Worm (Caenorhabditis elegans): Measurements from ENCODE around the gene marb-1.

Gene marb-1

ce11 chrIV:12236011-12236410 lies 27.2 kb upstream of the marb-1 start, which contains the start of gene sre-16:
TSS of gene sre-16 (minus strand) at chrIV:12236111.
- no peak for TF ChIP-seq hlh-11 (tag; optimal IDR thresholded peaks at IDR 0.05)

DNA sequence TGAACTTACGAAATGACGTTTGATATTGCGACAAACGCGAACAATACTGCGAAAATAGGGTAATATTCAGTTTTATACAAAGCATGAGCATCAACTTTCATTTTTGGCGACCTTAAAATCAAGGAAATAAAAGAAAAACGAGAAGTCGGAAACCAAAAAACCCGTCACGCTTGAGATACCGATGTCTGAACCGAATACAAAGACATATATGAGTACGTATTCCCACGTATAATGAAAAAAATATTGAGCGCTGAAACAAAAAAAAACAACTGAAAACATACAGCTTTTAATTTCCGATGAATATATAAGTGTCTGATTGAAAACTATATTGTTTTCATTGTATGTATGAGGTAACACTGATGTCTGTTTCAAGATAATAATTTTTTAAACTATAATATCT lies 20.9 kb upstream of the marb-1 start, which contains the start of gene sre-18:
Gene sre-18 (minus strand): TSS at position 101 of the 400 bp plus-strand sequence.
- TF ChIP-seq tag-97 (GFP tag; IDR thresholded peaks at IDR 0.05) (no peak), mdt-29 (GFP tag; IDR thresholded peaks at IDR 0.05) (no peak), unc-39 (tag; optimal IDR thresholded peaks at IDR 0.05) (no peak), nhr-41 (GFP tag; IDR thresholded peaks at IDR 0.05) (no peak), nhr-10 (tag; optimal IDR thresholded peaks at IDR 0.05) (no peak), mxl-3 (GFP tag; optimal IDR thresholded peaks at IDR 0.05) (no peak), nhr-102 (tag; optimal IDR thresholded peaks at IDR 0.05) (no peak)

ce11 chrIV:12227012-12227411 lies 18.2 kb upstream of the marb-1 start, which contains the start of gene mlt-3:
TSS of gene mlt-3 (minus strand) at chrIV:12227112.
- no peak for TF ChIP-seq ctbp-1 (GFP tag; IDR thresholded peaks at IDR 0.05)
- no peak for TF ChIP-seq ceh-82 (tag; optimal IDR thresholded peaks at IDR 0.05)
- no peak for TF ChIP-seq sdz-12 (GFP tag; optimal IDR thresholded peaks at IDR 0.05)
- TF ChIP-seq spr-3 (GFP tag; optimal IDR thresholded peaks at IDR 0.05) = no peak
- no peak for TF ChIP-seq daf-19 (GFP tag; conservative IDR thresholded peaks at IDR 0.05)
- TF ChIP-seq aha-1 (tag) = no peak
- TF ChIP-seq dmd-9 (GFP tag; IDR thresholded peaks at IDR 0.05) = no peak
- TF ChIP-seq F37D6.2 (tag; optimal IDR thresholded peaks at IDR 0.05) = no peak
- no peak for TF ChIP-seq tra-1 (GFP tag; IDR thresholded peaks at IDR 0.05)
- no peak for TF ChIP-seq zip-2 (tag; optimal IDR thresholded peaks at IDR 0.05)
- TF ChIP-seq ama-1 (optimal IDR thresholded peaks at IDR 0.05) = no peak
- TF ChIP-seq zfp-2 (tag; optimal IDR thresholded peaks at IDR 0.05) = no peak
- TF ChIP-seq nhr-28 (tag; optimal IDR thresholded peaks at IDR 0.05) = no peak
- TF ChIP-seq lin-39 (tag; optimal IDR thresholded peaks at IDR 0.05) = no peak
- no peak for TF ChIP-seq lin-15B (tag; optimal IDR thresholded peaks at IDR 0.05)
- no peak for TF ChIP-seq fos-1 (tag; optimal IDR thresholded peaks at IDR 0.05)
- no peak for TF ChIP-seq nhr-111 (GFP tag; optimal IDR thresholded peaks at IDR 0.05)

DNA sequence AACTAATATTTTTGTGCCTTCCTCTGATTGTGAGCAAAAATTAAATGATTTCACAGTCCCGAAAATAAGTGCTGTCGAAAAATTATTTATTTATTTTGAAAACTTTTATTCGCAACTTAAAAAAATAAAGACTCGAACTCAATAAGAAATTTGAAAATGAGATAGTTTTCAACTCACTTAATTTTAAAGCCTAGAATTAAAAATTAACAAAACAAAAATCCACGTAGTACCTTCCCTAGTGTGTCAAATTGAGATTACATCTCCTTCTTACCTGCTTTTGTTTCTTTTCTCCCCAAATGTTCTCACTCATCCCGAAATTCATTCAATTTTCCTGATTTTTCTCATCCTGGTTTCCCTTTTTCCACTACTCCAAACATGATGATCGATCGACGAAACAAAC lies 10.5 kb upstream of the marb-1 start, which contains the start of gene F35G2.5:
Gene F35G2.5 (plus strand): TSS at position 301 of the 400 bp plus-strand sequence.
- TF ChIP-seq snpc-1.2 (GFP tag; IDR thresholded peaks at IDR 0.05) = no peak
- no peak for TF ChIP-seq zip-2 (tag; optimal IDR thresholded peaks at IDR 0.05)
- TF ChIP-seq nhr-111 (GFP tag; optimal IDR thresholded peaks at IDR 0.05) = no peak
- no peak for TF ChIP-seq mxl-2 (GFP tag; conservative IDR thresholded peaks at IDR 0.05)
- TF ChIP-seq nhr-48 (tag; optimal IDR thresholded peaks at IDR 0.05) = no peak
- no peak for TF ChIP-seq sdz-12 (GFP tag; optimal IDR thresholded peaks at IDR 0.05)
- TF ChIP-seq pha-4 (GFP tag; IDR thresholded peaks at IDR 0.05) = no peak
- no peak for TF ChIP-seq pha-4 (tag; optimal IDR thresholded peaks at IDR 0.05)
- no peak for TF ChIP-seq hlh-30 (tag; optimal IDR thresholded peaks at IDR 0.05; ENCODE audit: insufficient read depth)
- no peak for TF ChIP-seq Y48G9A.11 (GFP tag; IDR thresholded peaks at IDR 0.05)
- TF ChIP-seq skn-1 (tag; optimal IDR thresholded peaks at IDR 0.05) = no peak
- no peak for TF ChIP-seq lin-39 (tag; optimal IDR thresholded peaks at IDR 0.05)
- no peak for TF ChIP-seq hlh-11 (tag; optimal IDR thresholded peaks at IDR 0.05)
- no peak for TF ChIP-seq nhr-102 (tag; optimal IDR thresholded peaks at IDR 0.05)
- no peak for TF ChIP-seq ctbp-1 (GFP tag; IDR thresholded peaks at IDR 0.05)
- no peak for TF ChIP-seq lsy-2 (tag; optimal IDR thresholded peaks at IDR 0.05)
- no peak for TF ChIP-seq mdt-29 (GFP tag; IDR thresholded peaks at IDR 0.05)
- TF ChIP-seq ces-1 (GFP tag; optimal IDR thresholded peaks at IDR 0.05) = no peak

DNA sequence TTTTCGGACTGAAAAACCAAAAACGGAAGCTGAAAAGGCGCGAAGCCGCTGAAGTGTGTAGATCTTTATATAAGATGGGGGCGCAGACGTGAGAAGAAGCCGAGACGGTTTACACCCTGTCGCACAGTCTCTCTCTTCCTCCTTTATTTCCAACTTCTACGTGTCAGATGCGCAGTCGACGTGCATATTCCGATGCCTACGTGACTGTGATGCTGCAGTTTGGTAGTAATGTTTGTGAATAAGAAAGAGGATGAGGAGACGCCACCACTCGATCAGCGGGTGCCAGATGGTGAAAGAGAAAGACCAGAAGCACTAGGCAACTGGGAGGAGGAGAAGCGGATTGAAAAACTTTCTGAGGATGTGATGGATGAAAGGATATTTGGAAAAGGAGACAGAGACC lies 9.4 kb upstream of the marb-1 start:
- TF ChIP-seq nhr-111 (GFP tag; optimal IDR thresholded peaks at IDR 0.05) (no peak), lin-13 (GFP tag; optimal IDR thresholded peaks at IDR 0.05) (no peak), skn-1 (tag; optimal IDR thresholded peaks at IDR 0.05) (no peak), Y5F2A.4 (GFP tag; optimal IDR thresholded peaks at IDR 0.05) (no peak), daf-19 (GFP tag; conservative IDR thresholded peaks at IDR 0.05) (no peak), hif-1 (tag; optimal IDR thresholded peaks at IDR 0.05) (peak; percentile 37 to 95), aha-1 (tag) (peak; percentile 54), zip-11 (GFP tag; IDR thresholded peaks at IDR 0.05) (no peak), madf-9 (GFP tag; conservative IDR thresholded peaks at IDR 0.05) (no peak)
